Worm (Caenorhabditis elegans): ENCODE data around the gene T16H12.13.

- TF ChIP-seq snpc-4 (tag; optimal IDR thresholded peaks at IDR 0.05) = no peak
- TF ChIP-seq skn-1 (tag; optimal IDR thresholded peaks at IDR 0.05) = no peak
- no peak for TF ChIP-seq aly-2 (tag; optimal IDR thresholded peaks at IDR 0.05)
- no peak for TF ChIP-seq jun-1 (tag; optimal IDR thresholded peaks at IDR 0.05)
- TF ChIP-seq ztf-7 (tag; optimal IDR thresholded peaks at IDR 0.05) = no peak
- no peak for TF ChIP-seq zag-1 (tag; optimal IDR thresholded peaks at IDR 0.05)
- no peak for TF ChIP-seq daf-16 (GFP tag; optimal IDR thresholded peaks at IDR 0.05)
- TF ChIP-seq daf-16 (tag; optimal IDR thresholded peaks at IDR 0.05) = no peak
These were observed 2.0 kb upstream of the T16H12.13 start, which contains the start of gene T16H12.3 for ce11 chrIII:10083242-10083641.
